Fruit fly (Drosophila melanogaster) whole organism, embryonic: ENCODE data around the gene CG13405.

Experiments used
- CG15011 ChIP-seq: fragments of 200-800 bp; sonication (Bioruptor generic); optimal IDR thresholded peaks from 3 replicates; lab custom pipeline; 2018; ENCODE audit warnings: missing biosample characterization, mild to moderate bottlenecking, missing genetic modification characterization
- CG15269 ChIP-seq: fragments of 200-800 bp; sonication (Bioruptor generic); optimal IDR thresholded peaks from 2 replicates; lab custom pipeline; 2018; ENCODE audit warnings: missing biosample characterization, mild to moderate bottlenecking, missing genetic modification characterization, moderate library complexity
- CG4854 ChIP-seq: fragments of 200-800 bp; sonication (Bioruptor generic); optimal IDR thresholded peaks from 2 replicates; lab custom pipeline; 2016; ENCODE audit warnings: missing biosample characterization, missing genetic modification characterization, inconsistent platforms
- CG9215 ChIP-seq: fragments of 200-800 bp; sonication (Bioruptor generic); IDR thresholded peaks from 2 replicates; pipeline ENCODE4 v1.3.6; 2022; ENCODE audit warnings: missing biosample characterization, missing genetic modification characterization
- Dp ChIP-seq: fragments of 200-800 bp; sonication (Bioruptor generic); optimal IDR thresholded peaks from 2 replicates; lab custom pipeline; 2018; ENCODE audit warnings: missing biosample characterization, mild to moderate bottlenecking, missing genetic modification characterization, moderate library complexity
- Lim3 ChIP-seq: fragments of 200-800 bp; sonication (Bioruptor generic); IDR thresholded peaks from 2 replicates; pipeline ENCODE4 v1.3.6; 2022; ENCODE audit warnings: missing biosample characterization, missing genetic modification characterization
- caup ChIP-seq: fragments of 200-800 bp; sonication (Bioruptor generic); optimal IDR thresholded peaks from 3 replicates; lab custom pipeline; 2017; ENCODE audit warnings: missing biosample characterization, mild to moderate bottlenecking, missing genetic modification characterization, moderate library complexity; ENCODE audit not compliant: severe bottlenecking
- fru ChIP-seq: fragments of >200 bp; optimal IDR thresholded peaks from 2 replicates; lab custom pipeline; 2017
- h ChIP-seq: fragments of >200 bp; optimal IDR thresholded peaks from 2 replicates; lab custom pipeline; 2017

DNA sequence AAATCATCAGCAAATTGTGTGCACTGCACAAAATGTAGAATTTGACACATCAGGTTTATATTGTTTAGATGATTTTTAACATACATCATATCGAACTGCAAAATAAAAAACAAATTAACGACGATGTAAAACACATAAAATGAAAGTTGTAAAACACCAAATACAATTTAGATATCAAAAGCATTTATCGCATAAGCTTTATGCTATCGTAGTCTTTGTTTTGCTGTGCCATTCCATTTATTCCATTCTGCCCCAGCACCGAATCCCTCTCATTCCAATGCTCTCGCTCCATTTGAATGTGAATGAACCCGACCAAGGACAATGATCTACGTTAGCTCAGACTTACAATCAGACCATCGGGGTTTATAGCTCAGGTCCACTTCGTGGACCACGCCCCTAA, 3.9 kb downstream of the CG13405 start:
- TF ChIP-seq CG15269 (tag; lab: Kevin White, UChicago) (no peak), h (lab: Kevin White, UChicago) (no peak), CG4854 (no peak), caup (GFP tag; lab: Kevin White, UChicago) (no peak), CG15011 (GFP tag; lab: Kevin White, UChicago) (no peak), CG9215 (no peak), Dp (no peak), Lim3 (GFP tag; lab: Robert Waterston, UW) (no peak), fru (lab: Kevin White, UChicago) (no peak)
